Fruit fly (Drosophila melanogaster) ovary, adult (tissue): ENCODE results near the gene Dhc1.

ENCODE experiments used
- CG17801 ChIP-seq: fragments of 200-800 bp; optimal IDR thresholded peaks from 2 replicates; lab custom pipeline; 2019; ENCODE audit warnings: missing biosample characterization, mild to moderate bottlenecking, missing genetic modification characterization, moderate library complexity; ENCODE audit not compliant: partially characterized antibody

Gene Dhc1

dm6 chr3R:9603022-9603942 is 71.2 kb downstream of the Dhc1 start:
- no peak for TF ChIP-seq CG17801 (GFP tag; lab: Kevin White, UChicago)

dm6 chr3R:9601949-9602348 is 72.5 kb downstream of the Dhc1 start:
- TF ChIP-seq CG17801 (GFP tag; lab: Kevin White, UChicago), result peak; percentile 40
